Worm (Caenorhabditis elegans) whole organism, L1 larva: ENCODE results near the gene nduf-2.2.

Experiments
- C04F5.9 ChIP-seq: sonication (generic microtip); optimal IDR thresholded peaks from 2 replicates; lab custom pipeline; 2016; ENCODE audit warnings: missing genetic modification characterization, missing compliant biosample characterization
- Y116A8C.19 ChIP-seq: sonication (generic microtip); optimal IDR thresholded peaks from 2 replicates; lab custom pipeline; 2016; ENCODE audit warnings: missing compliant biosample characterization, missing genetic modification characterization, borderline replicate concordance
- aha-1 ChIP-seq: fragments of 150-350 bp; optimal IDR thresholded peaks from 2 replicates; lab custom pipeline; 2014; ENCODE audit warnings: missing biosample characterization, missing genetic modification characterization
- aly-2 ChIP-seq: fragments of 150-350 bp; optimal IDR thresholded peaks from 2 replicates; lab custom pipeline; 2014; ENCODE audit warnings: missing biosample characterization, missing genetic modification characterization
- ama-1 ChIP-seq: fragments of 150-350 bp; optimal IDR thresholded peaks from 2 replicates; lab custom pipeline; 2014
- blmp-1 ChIP-seq: fragments of 150-350 bp; optimal IDR thresholded peaks from 2 replicates; lab custom pipeline; 2014; ENCODE audit warnings: missing biosample characterization, missing genetic modification characterization
- ceh-63 ChIP-seq: fragments of 200-800 bp; sonication (Bioruptor generic); optimal IDR thresholded peaks from 2 replicates; lab custom pipeline; 2018; ENCODE audit warnings: mild to moderate bottlenecking, missing genetic modification characterization, missing compliant biosample characterization
- ceh-8 ChIP-seq: fragments of 200-800 bp; sonication (Bioruptor generic); optimal IDR thresholded peaks from 2 replicates; lab custom pipeline; 2018; ENCODE audit warnings: mild to moderate bottlenecking, missing genetic modification characterization, moderate library complexity, missing compliant biosample characterization
- ceh-90 ChIP-seq: sonication (generic microtip); optimal IDR thresholded peaks from 2 replicates; lab custom pipeline; 2016; ENCODE audit warnings: missing genetic modification characterization, missing compliant biosample characterization
- fkh-4 ChIP-seq: sonication (generic microtip); optimal IDR thresholded peaks from 2 replicates; lab custom pipeline; 2016; ENCODE audit warnings: missing compliant biosample characterization, missing genetic modification characterization, borderline replicate concordance
- fos-1 ChIP-seq: fragments of 150-350 bp; optimal IDR thresholded peaks from 2 replicates; lab custom pipeline; 2014; ENCODE audit warnings: missing biosample characterization, missing genetic modification characterization
- hlh-17 ChIP-seq: fragments of 200-800 bp; sonication (Bioruptor generic); optimal IDR thresholded peaks from 2 replicates; lab custom pipeline; 2018; ENCODE audit warnings: missing genetic modification characterization, mild to moderate bottlenecking, missing compliant biosample characterization, moderate library complexity, borderline replicate concordance
- hlh-4 ChIP-seq: sonication (generic microtip); optimal IDR thresholded peaks from 2 replicates; lab custom pipeline; 2016; ENCODE audit warnings: mild to moderate bottlenecking, missing genetic modification characterization, missing compliant biosample characterization
- jun-1 ChIP-seq: fragments of 150-350 bp; optimal IDR thresholded peaks from 2 replicates; lab custom pipeline; 2014; ENCODE audit warnings: missing biosample characterization, missing genetic modification reagents, missing genetic modification characterization
- lin-13 ChIP-seq: fragments of 150-350 bp; optimal IDR thresholded peaks from 2 replicates; lab custom pipeline; 2014; ENCODE audit warnings: missing biosample characterization, missing genetic modification reagents, missing genetic modification characterization
- lin-14 ChIP-seq: fragments of 200-800 bp; sonication (Bioruptor generic); optimal IDR thresholded peaks from 2 replicates; lab custom pipeline; 2018; ENCODE audit warnings: mild to moderate bottlenecking, missing genetic modification characterization, moderate library complexity, missing compliant biosample characterization
- lir-3 ChIP-seq: sonication (generic microtip); optimal IDR thresholded peaks from 2 replicates; lab custom pipeline; 2016; ENCODE audit warnings: mild to moderate bottlenecking, missing genetic modification characterization, moderate library complexity, missing compliant biosample characterization; ENCODE audit not compliant: poor library complexity
- lsy-2 ChIP-seq, 2 experiments: fragments of 150-350 bp; optimal IDR thresholded peaks; 2 replicates each; lab custom pipeline; 2014; ENCODE audit warnings: missing biosample characterization in 2 of 2, missing genetic modification characterization in 2 of 2
- mab-9 ChIP-seq: fragments of 200-800 bp; sonication (Bioruptor generic); IDR thresholded peaks from 2 replicates; pipeline ENCODE4 v1.3.6; 2022; ENCODE audit warnings: missing genetic modification reagents, missing genetic modification characterization, missing compliant biosample characterization
- mdl-1 ChIP-seq, 2 experiments: fragments of 150-350 bp; optimal IDR thresholded peaks; 2 replicates each; lab custom pipeline; 2014 to 2017; ENCODE audit warnings: missing biosample characterization in 2 of 2, missing genetic modification characterization in 2 of 2, inconsistent platforms in 1 of 2
- mep-1 ChIP-seq: fragments of 150-350 bp; optimal IDR thresholded peaks from 2 replicates; lab custom pipeline; 2014; ENCODE audit warnings: missing biosample characterization, missing genetic modification characterization
- nhr-19 ChIP-seq: fragments of 200-800 bp; sonication (Bioruptor generic); conservative IDR thresholded peaks from 2 replicates; pipeline ENCODE4 v1.3.6; 2022; ENCODE audit warnings: missing genetic modification characterization, missing compliant biosample characterization
- nhr-237 ChIP-seq: fragments of 150-350 bp; optimal IDR thresholded peaks from 2 replicates; lab custom pipeline; 2014; ENCODE audit warnings: missing biosample characterization, missing genetic modification characterization
- nhr-47 ChIP-seq: sonication (generic microtip); optimal IDR thresholded peaks from 2 replicates; lab custom pipeline; 2016; ENCODE audit warnings: mild to moderate bottlenecking, missing genetic modification characterization, moderate library complexity, missing compliant biosample characterization
- nhr-71 ChIP-seq: sonication (generic microtip); optimal IDR thresholded peaks from 2 replicates; lab custom pipeline; 2016; ENCODE audit warnings: mild to moderate bottlenecking, missing genetic modification characterization, moderate library complexity, missing compliant biosample characterization
- nhr-77 ChIP-seq: fragments of 150-350 bp; optimal IDR thresholded peaks from 2 replicates; lab custom pipeline; 2014; ENCODE audit warnings: missing biosample characterization, missing genetic modification characterization
- nhr-84 ChIP-seq: sonication (generic microtip); optimal IDR thresholded peaks from 2 replicates; lab custom pipeline; 2017; ENCODE audit warnings: missing biosample characterization, missing genetic modification characterization
- pag-3 ChIP-seq: sonication (generic microtip); optimal IDR thresholded peaks from 2 replicates; lab custom pipeline; 2017; ENCODE audit warnings: missing genetic modification characterization, mild to moderate bottlenecking, missing compliant biosample characterization, antibody characterized with exemption, borderline replicate concordance; ENCODE audit not compliant: insufficient read depth
- pax-3 ChIP-seq: fragments of 200-800 bp; sonication (Bioruptor generic); optimal IDR thresholded peaks from 2 replicates; lab custom pipeline; 2018; ENCODE audit warnings: mild to moderate bottlenecking, missing genetic modification characterization, moderate library complexity, missing compliant biosample characterization
- snpc-4 ChIP-seq: fragments of 150-350 bp; optimal IDR thresholded peaks from 2 replicates; lab custom pipeline; 2014; ENCODE audit warnings: missing biosample characterization, missing genetic modification characterization
- snu-23 ChIP-seq: sonication (generic microtip); optimal IDR thresholded peaks from 2 replicates; lab custom pipeline; 2016; ENCODE audit warnings: missing genetic modification characterization, missing compliant biosample characterization
- sox-4 ChIP-seq: sonication (generic microtip); optimal IDR thresholded peaks from 2 replicates; lab custom pipeline; 2016; ENCODE audit warnings: missing genetic modification characterization, missing compliant biosample characterization
- sptf-1 ChIP-seq: fragments of 150-350 bp; optimal IDR thresholded peaks from 2 replicates; lab custom pipeline; 2014; ENCODE audit warnings: missing biosample characterization, missing genetic modification characterization
- sup-37 ChIP-seq: fragments of 200-800 bp; sonication (Bioruptor generic); optimal IDR thresholded peaks from 2 replicates; lab custom pipeline; 2018; ENCODE audit warnings: mild to moderate bottlenecking, missing genetic modification characterization, missing compliant biosample characterization
- tbx-2 ChIP-seq: sonication (generic microtip); optimal IDR thresholded peaks from 2 replicates; lab custom pipeline; 2016; ENCODE audit warnings: missing genetic modification characterization, missing compliant biosample characterization
- unc-130 ChIP-seq: fragments of 150-350 bp; optimal IDR thresholded peaks from 2 replicates; lab custom pipeline; 2017; ENCODE audit warnings: missing biosample characterization, missing genetic modification characterization, inconsistent platforms
- xbp-1 ChIP-seq: sonication (generic microtip); optimal IDR thresholded peaks from 2 replicates; lab custom pipeline; 2016; ENCODE audit warnings: missing genetic modification characterization, missing compliant biosample characterization
- zip-4 ChIP-seq: fragments of 200-800 bp; sonication (Bioruptor generic); optimal IDR thresholded peaks from 2 replicates; lab custom pipeline; 2018; ENCODE audit warnings: mild to moderate bottlenecking, missing genetic modification characterization, moderate library complexity, missing compliant biosample characterization
- ztf-11 ChIP-seq, 2 experiments: sonication (generic microtip); optimal IDR thresholded peaks; 2 replicates each; lab custom pipeline; 2016 to 2017; ENCODE audit warnings: missing genetic modification characterization in 2 of 2, missing biosample characterization in 1 of 2, missing compliant biosample characterization in 1 of 2

nduf-2.2 gene

DNA sequence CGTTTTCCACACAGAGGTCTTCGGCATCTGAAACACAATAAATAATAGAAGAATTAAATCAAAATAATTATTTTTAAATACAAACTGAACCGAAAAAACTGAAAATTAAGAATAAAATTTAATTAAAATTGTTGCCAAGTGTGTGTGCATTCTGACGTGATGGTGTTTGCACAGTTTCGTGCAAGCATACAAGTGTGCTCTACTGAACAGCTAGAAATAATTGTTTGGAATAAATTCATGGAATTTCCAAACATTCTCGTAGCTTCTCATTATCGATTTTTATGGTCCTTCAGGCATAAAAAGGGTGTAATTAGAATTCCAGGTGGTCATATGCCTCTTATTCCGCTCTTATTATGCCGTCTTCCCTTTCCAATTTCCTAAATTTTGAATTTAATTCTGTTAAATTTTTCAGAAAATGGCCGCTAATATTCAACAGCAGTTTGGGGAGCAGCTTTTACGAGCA, 33.2 kb upstream of the nduf-2.2 start, which contains the start of the genes mrps-17 and txdc-9 (continued):
- peak in 1 of 2 experiments; percentile 46 for TF ChIP-seq ztf-11 (tag; optimal IDR thresholded peaks at IDR 0.05; lab: Kevin White, UChicago)
- TF ChIP-seq C04F5.9 (tag; lab: Kevin White, UChicago) = peak; percentile 40
- peak; percentile 68 for TF ChIP-seq xbp-1 (tag; lab: Kevin White, UChicago)
- TF ChIP-seq ama-1 (lab: Kevin White, UChicago) = no peak
- TF ChIP-seq ceh-90 (tag; lab: Kevin White, UChicago) = no peak
- TF ChIP-seq hlh-4 = no peak
- TF ChIP-seq nhr-71 (tag; lab: Kevin White, UChicago) = peak; percentile 86
- TF ChIP-seq ceh-8 (GFP tag; lab: Kevin White, UChicago) = peak; percentile 57
- no peak for TF ChIP-seq ceh-63 (GFP tag; lab: Kevin White, UChicago)
- TF ChIP-seq nhr-84 = no peak
- no peak for TF ChIP-seq pax-3 (tag; lab: Kevin White, UChicago)
- no peak for TF ChIP-seq sup-37 (GFP tag; lab: Kevin White, UChicago)
- TF ChIP-seq nhr-47 = peak; percentile 78
- TF ChIP-seq mab-9 (GFP tag; lab: Robert Waterston, UW) = no peak
- TF ChIP-seq lin-13 = peak; percentile 59
- no peak for TF ChIP-seq sox-4
- no peak for TF ChIP-seq hlh-17 (GFP tag; lab: Kevin White, UChicago)
- peak; percentile 71 for TF ChIP-seq aly-2 (tag; lab: Kevin White, UChicago)
- peak; percentile 70 for TF ChIP-seq tbx-2 (tag; lab: Kevin White, UChicago)
- TF ChIP-seq unc-130 (tag; lab: Kevin White, UChicago) = peak; percentile 97
- peak; percentile 84 for TF ChIP-seq lin-14 (GFP tag; lab: Kevin White, UChicago)
- TF ChIP-seq aha-1 = no peak
- no peak for TF ChIP-seq zip-4
- TF ChIP-seq snpc-4 (tag; lab: Kevin White, UChicago) = no peak
- peak; percentile 61 for TF ChIP-seq lir-3 (tag; lab: Kevin White, UChicago)
- TF ChIP-seq fos-1 (tag; lab: Kevin White, UChicago) = no peak
- TF ChIP-seq lsy-2 (tag; optimal IDR thresholded peaks at IDR 0.05; lab: Kevin White, UChicago) = peak; percentile 87 to 93
- peak; percentile 97 for TF ChIP-seq mep-1 (tag; lab: Kevin White, UChicago)
- no peak for TF ChIP-seq blmp-1 (tag; lab: Kevin White, UChicago)
- TF ChIP-seq snu-23 (GFP tag; lab: Kevin White, UChicago) = peak; percentile 82
- no peak for TF ChIP-seq fkh-4

DNA sequence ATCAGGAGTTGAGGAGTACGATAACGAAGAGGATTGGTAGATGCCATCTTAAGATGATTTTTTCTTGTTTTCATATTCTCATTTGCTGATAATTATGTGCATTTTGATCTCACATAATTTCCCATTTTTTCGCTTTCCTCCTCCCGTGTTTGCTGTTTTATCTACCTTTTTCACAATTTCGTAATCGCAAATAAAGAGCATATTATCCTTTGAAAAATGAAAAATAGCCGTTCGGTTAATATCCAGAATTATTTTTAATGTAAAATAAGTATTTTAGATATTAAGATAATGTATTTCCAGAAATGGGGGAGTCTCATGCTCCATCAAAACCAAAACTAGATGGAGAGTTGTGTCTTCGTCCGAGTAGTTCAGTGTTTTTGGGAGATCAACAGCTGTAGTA, 32.1 kb upstream of the nduf-2.2 start, which contains the start of gene vps-16:
Gene vps-16, plus strand, starts transcription at position 301 of the 400 bp plus-strand sequence.
- TF ChIP-seq jun-1 (tag; lab: Kevin White, UChicago) (no peak), mdl-1 (tag; optimal IDR thresholded peaks at IDR 0.05; lab: Kevin White, UChicago) (no peak), sptf-1 (tag; lab: Kevin White, UChicago) (no peak), nhr-77 (tag; lab: Kevin White, UChicago) (no peak), nhr-19 (GFP tag; lab: Robert Waterston, UW) (no peak), Y116A8C.19 (no peak), snpc-4 (tag; lab: Kevin White, UChicago) (no peak), nhr-237 (tag; lab: Kevin White, UChicago) (no peak), pag-3 (tag; lab: Kevin White, UChicago) (no peak), lin-14 (GFP tag; lab: Kevin White, UChicago) (no peak), tbx-2 (tag; lab: Kevin White, UChicago) (no peak)

ce11 chrIII:6436308-6436707, 28.7 kb upstream of the nduf-2.2 start, which contains the start of gene C05D11.1:
C05D11.1 (plus strand) TSS chrIII:6436608.
- no peak for TF ChIP-seq blmp-1 (tag; lab: Kevin White, UChicago)
- no peak for TF ChIP-seq aly-2 (tag; lab: Kevin White, UChicago)
